Worm (Caenorhabditis elegans) whole organism, late embryonic: ENCODE measurements around the gene srx-33.

Experiments used
- C38D4.7 ChIP-seq: fragments of 200-800 bp; sonication (Bioruptor generic); optimal IDR thresholded peaks from 2 replicates; lab custom pipeline; 2018; ENCODE audit warnings: mild to moderate bottlenecking, missing genetic modification characterization, moderate library complexity, missing compliant biosample characterization
- K02D7.2 ChIP-seq: sonication (generic microtip); optimal IDR thresholded peaks from 2 replicates; lab custom pipeline; 2017; ENCODE audit warnings: mild to moderate bottlenecking, missing genetic modification characterization, missing compliant biosample characterization
- K09A11.1 ChIP-seq: sonication (generic microtip); optimal IDR thresholded peaks from 2 replicates; lab custom pipeline; 2017; ENCODE audit warnings: antibody characterized with exemption, mild to moderate bottlenecking, missing genetic modification characterization, missing compliant biosample characterization; ENCODE audit not compliant: insufficient read depth
- ahr-1 ChIP-seq: sonication (generic microtip); optimal IDR thresholded peaks from 2 replicates; lab custom pipeline; 2016; ENCODE audit warnings: missing genetic modification characterization, missing compliant biosample characterization
- ceh-18 ChIP-seq: sonication (generic microtip); optimal IDR thresholded peaks from 2 replicates; lab custom pipeline; 2016; ENCODE audit warnings: missing genetic modification characterization, missing compliant biosample characterization
- ceh-19 ChIP-seq: fragments of 200-800 bp; sonication (Bioruptor generic); optimal IDR thresholded peaks from 2 replicates; lab custom pipeline; 2018; ENCODE audit warnings: mild to moderate bottlenecking, missing genetic modification characterization, missing compliant biosample characterization
- ceh-2 ChIP-seq: sonication (generic microtip); optimal IDR thresholded peaks from 2 replicates; lab custom pipeline; 2016; ENCODE audit warnings: missing genotype, missing genetic modification characterization, missing compliant biosample characterization
- ceh-22 ChIP-seq: sonication (generic microtip); optimal IDR thresholded peaks from 2 replicates; lab custom pipeline; 2017; ENCODE audit warnings: missing biosample characterization, missing genetic modification characterization
- ceh-24 ChIP-seq: sonication (generic microtip); optimal IDR thresholded peaks from 2 replicates; lab custom pipeline; 2016; ENCODE audit warnings: mild to moderate bottlenecking, missing genetic modification characterization, missing compliant biosample characterization
- ceh-30 ChIP-seq: fragments of 150-350 bp; optimal IDR thresholded peaks from 2 replicates; lab custom pipeline; 2014; ENCODE audit warnings: missing biosample characterization, missing genetic modification characterization
- ceh-6 ChIP-seq: fragments of 200-800 bp; sonication (Bioruptor generic); optimal IDR thresholded peaks from 2 replicates; lab custom pipeline; 2018; ENCODE audit warnings: mild to moderate bottlenecking, missing genetic modification characterization, missing compliant biosample characterization
- dmd-4 ChIP-seq: sonication (generic microtip); optimal IDR thresholded peaks from 2 replicates; lab custom pipeline; 2016; ENCODE audit warnings: borderline replicate concordance, missing genetic modification characterization, missing compliant biosample characterization
- dve-1 ChIP-seq: sonication (generic microtip); optimal IDR thresholded peaks from 2 replicates; lab custom pipeline; 2017; ENCODE audit warnings: antibody characterized with exemption, mild to moderate bottlenecking, missing genetic modification characterization, missing compliant biosample characterization
- elt-2 ChIP-seq: sonication (generic microtip); optimal IDR thresholded peaks from 2 replicates; lab custom pipeline; 2016; ENCODE audit warnings: missing genetic modification reagents, missing genetic modification characterization, missing compliant biosample characterization
- elt-4 ChIP-seq: sonication (generic microtip); optimal IDR thresholded peaks from 2 replicates; lab custom pipeline; 2016; ENCODE audit warnings: missing genetic modification characterization, missing compliant biosample characterization
- eyg-1 ChIP-seq: sonication (generic microtip); optimal IDR thresholded peaks from 2 replicates; lab custom pipeline; 2016; ENCODE audit warnings: missing genotype, missing genetic modification characterization, missing compliant biosample characterization
- fax-1 ChIP-seq: sonication (generic microtip); optimal IDR thresholded peaks from 2 replicates; lab custom pipeline; 2016; ENCODE audit warnings: missing genotype, missing genetic modification characterization, missing compliant biosample characterization
- fkh-6 ChIP-seq: sonication (generic microtip); optimal IDR thresholded peaks from 2 replicates; lab custom pipeline; 2016; ENCODE audit warnings: missing genetic modification characterization, missing compliant biosample characterization
- hlh-30 ChIP-seq: sonication (generic microtip); optimal IDR thresholded peaks from 2 replicates; lab custom pipeline; 2017; ENCODE audit warnings: antibody characterized with exemption, missing genetic modification characterization, missing compliant biosample characterization; ENCODE audit not compliant: insufficient read depth
- hlh-6 ChIP-seq: sonication (generic microtip); optimal IDR thresholded peaks from 2 replicates; lab custom pipeline; 2016; ENCODE audit warnings: missing genotype, missing genetic modification characterization, missing compliant biosample characterization
- lin-11 ChIP-seq: fragments of 200-800 bp; sonication (Bioruptor generic); optimal IDR thresholded peaks from 2 replicates; lab custom pipeline; 2018; ENCODE audit warnings: mild to moderate bottlenecking, missing genetic modification characterization, missing compliant biosample characterization
- madf-2 ChIP-seq: sonication (generic microtip); optimal IDR thresholded peaks from 2 replicates; lab custom pipeline; 2017; ENCODE audit warnings: missing genetic modification characterization, missing compliant biosample characterization
- nhr-232 ChIP-seq: sonication (generic microtip); optimal IDR thresholded peaks from 2 replicates; lab custom pipeline; 2016; ENCODE audit warnings: missing genetic modification characterization, missing compliant biosample characterization
- odd-2 ChIP-seq: sonication (generic microtip); optimal IDR thresholded peaks from 2 replicates; lab custom pipeline; 2017; ENCODE audit warnings: antibody characterized with exemption, mild to moderate bottlenecking, missing genetic modification characterization, missing compliant biosample characterization
- pag-3 ChIP-seq: sonication (generic microtip); optimal IDR thresholded peaks from 2 replicates; lab custom pipeline; 2016; ENCODE audit warnings: missing compliant biosample characterization, missing genetic modification characterization, borderline replicate concordance
- pax-1 ChIP-seq: fragments of 150-350 bp; optimal IDR thresholded peaks from 2 replicates; lab custom pipeline; 2014; ENCODE audit warnings: missing biosample characterization, missing genetic modification characterization
- pha-4 ChIP-seq: fragments of 150-350 bp; optimal IDR thresholded peaks from 2 replicates; lab custom pipeline; 2018; ENCODE audit warnings: missing biosample characterization, missing genetic modification reagents, missing genetic modification characterization
- pqm-1 ChIP-seq: sonication (generic microtip); optimal IDR thresholded peaks from 2 replicates; lab custom pipeline; 2016; ENCODE audit warnings: missing genetic modification characterization, missing compliant biosample characterization
- sdc-2 ChIP-seq: sonication (generic microtip); optimal IDR thresholded peaks from 2 replicates; lab custom pipeline; 2016; ENCODE audit warnings: missing genotype, missing genetic modification characterization, missing compliant biosample characterization
- tbx-7 ChIP-seq: sonication (generic microtip); optimal IDR thresholded peaks from 2 replicates; lab custom pipeline; 2016; ENCODE audit warnings: missing genotype, missing genetic modification characterization, missing compliant biosample characterization
- ttx-3 ChIP-seq: sonication (generic microtip); optimal IDR thresholded peaks from 2 replicates; lab custom pipeline; 2016; ENCODE audit warnings: missing genetic modification reagents, missing genetic modification characterization, missing compliant biosample characterization
- unc-42 ChIP-seq: sonication (generic microtip); optimal IDR thresholded peaks from 2 replicates; lab custom pipeline; 2016; ENCODE audit warnings: missing genotype, missing genetic modification characterization, missing compliant biosample characterization
- zip-5 ChIP-seq: sonication (generic microtip); optimal IDR thresholded peaks from 2 replicates; lab custom pipeline; 2016; ENCODE audit warnings: missing genetic modification characterization, missing compliant biosample characterization
- ztf-16 ChIP-seq: sonication (generic microtip); optimal IDR thresholded peaks from 2 replicates; lab custom pipeline; 2017; ENCODE audit warnings: missing genetic modification characterization, missing compliant biosample characterization

srx-33 gene

ce11 chrV:7095254-7095990, 23.3 kb downstream of the srx-33 start:
- TF ChIP-seq K09A11.1 (tag; lab: Kevin White, UChicago) (no peak), madf-2 (no peak), dmd-4 (tag; lab: Kevin White, UChicago) (no peak)

- peak; percentile 8 for TF ChIP-seq elt-2 (tag; lab: Kevin White, UChicago)
- TF ChIP-seq pax-1 (tag; lab: Kevin White, UChicago), result no peak
Measured at ce11 chrV:7093720-7094401, 24.8 kb downstream of the srx-33 start, which contains the start of gene nhr-135. Gene nhr-135 (minus strand): TSS chrV:7093770.

ce11 chrV:7091287-7091686, 27.4 kb downstream of the srx-33 start, which contains the start of gene nhr-286:
Gene nhr-286 (minus strand): TSS chrV:7091610.
- TF ChIP-seq ahr-1, result no peak
- no peak for TF ChIP-seq elt-2 (tag; lab: Kevin White, UChicago)
- no peak for TF ChIP-seq ceh-22 (tag; lab: Kevin White, UChicago)
- TF ChIP-seq fax-1 (tag; lab: Kevin White, UChicago), result no peak
- no peak for TF ChIP-seq sdc-2
- no peak for TF ChIP-seq hlh-30 (tag; lab: Kevin White, UChicago)
- TF ChIP-seq ceh-24 (tag; lab: Kevin White, UChicago), result no peak
- no peak for TF ChIP-seq pha-4 (tag; lab: Kevin White, UChicago)
- no peak for TF ChIP-seq ceh-30
- TF ChIP-seq dve-1 (tag; lab: Kevin White, UChicago), result no peak
- no peak for TF ChIP-seq eyg-1 (tag; lab: Kevin White, UChicago)
- no peak for TF ChIP-seq ceh-6 (GFP tag; lab: Kevin White, UChicago)
- TF ChIP-seq ceh-18, result no peak
- TF ChIP-seq odd-2 (tag; lab: Kevin White, UChicago), result no peak
- no peak for TF ChIP-seq zip-5 (tag; lab: Kevin White, UChicago)
- TF ChIP-seq elt-4 (tag; lab: Kevin White, UChicago), result no peak
- TF ChIP-seq hlh-6, result no peak
- TF ChIP-seq pqm-1 (tag; lab: Kevin White, UChicago), result no peak
- no peak for TF ChIP-seq tbx-7 (tag; lab: Kevin White, UChicago)
- no peak for TF ChIP-seq pag-3 (tag; lab: Kevin White, UChicago)

- no peak for TF ChIP-seq ceh-24 (tag; lab: Kevin White, UChicago)
Measured at ce11 chrV:7089217-7089616, 29.5 kb downstream of the srx-33 start.

ce11 chrV:7087340-7087739, 31.4 kb downstream of the srx-33 start:
- TF ChIP-seq zip-5 (tag; lab: Kevin White, UChicago) (no peak), C38D4.7 (GFP tag; lab: Kevin White, UChicago) (no peak), ztf-16 (tag; lab: Kevin White, UChicago) (no peak), lin-11 (tag; lab: Kevin White, UChicago) (no peak), K02D7.2 (tag; lab: Kevin White, UChicago) (no peak), nhr-232 (tag; lab: Kevin White, UChicago) (no peak), ttx-3 (tag; lab: Kevin White, UChicago) (no peak), ceh-30 (no peak), ceh-19 (no peak), ceh-2 (no peak), dmd-4 (tag; lab: Kevin White, UChicago) (no peak), unc-42 (tag; lab: Kevin White, UChicago) (no peak), ceh-24 (tag; lab: Kevin White, UChicago) (no peak), fkh-6 (no peak), dve-1 (tag; lab: Kevin White, UChicago) (no peak), tbx-7 (tag; lab: Kevin White, UChicago) (no peak)
